Worm (Caenorhabditis elegans) whole organism, young adult: ENCODE results near the gene F18G5.6.

Experiments
- B0336.3 ChIP-seq: fragments of 200-800 bp; sonication (Bioruptor generic); IDR thresholded peaks from 2 replicates; pipeline ENCODE4 v1.3.6; 2022; ENCODE audit warnings: missing genetic modification characterization, missing compliant biosample characterization
- C06A6.2 ChIP-seq: fragments of 200-800 bp; sonication (Bioruptor generic); conservative IDR thresholded peaks from 2 replicates; pipeline ENCODE4 v1.3.6; 2022; ENCODE audit warnings: missing genetic modification characterization, missing compliant biosample characterization
- C17E4.6 ChIP-seq: fragments of 200-800 bp; sonication (Bioruptor generic); IDR thresholded peaks from 2 replicates; pipeline ENCODE4 v1.3.6; 2022; ENCODE audit warnings: missing genetic modification reagents, missing genetic modification characterization, missing compliant biosample characterization
- F33H1.4 ChIP-seq: fragments of 200-800 bp; sonication (Bioruptor generic); IDR thresholded peaks from 2 replicates; pipeline ENCODE4 v1.3.6; 2022; ENCODE audit warnings: missing genetic modification reagents, missing genetic modification characterization, missing compliant biosample characterization
- F37B4.10 ChIP-seq: fragments of 200-800 bp; sonication (Bioruptor generic); IDR thresholded peaks from 2 replicates; pipeline ENCODE4 v1.3.6; 2022; ENCODE audit warnings: missing genetic modification characterization, missing compliant biosample characterization
- F49E8.2 ChIP-seq: sonication (generic microtip); optimal IDR thresholded peaks from 3 replicates; lab custom pipeline; 2017; ENCODE audit warnings: missing genetic modification characterization, mild to moderate bottlenecking, missing compliant biosample characterization, antibody characterized with exemption, moderate library complexity; ENCODE audit not compliant: insufficient read depth
- F55B11.4 ChIP-seq: sonication (generic microtip); optimal IDR thresholded peaks from 2 replicates; lab custom pipeline; 2016; ENCODE audit warnings: missing compliant biosample characterization, missing genetic modification characterization, borderline replicate concordance; ENCODE audit not compliant: insufficient read depth
- F57C9.4 ChIP-seq: sonication (generic microtip); optimal IDR thresholded peaks from 2 replicates; lab custom pipeline; 2017; ENCODE audit warnings: mild to moderate bottlenecking, missing genetic modification characterization, missing compliant biosample characterization
- K12H6.12 ChIP-seq: fragments of 200-800 bp; sonication (Bioruptor generic); optimal IDR thresholded peaks from 2 replicates; lab custom pipeline; 2018; ENCODE audit warnings: mild to moderate bottlenecking, missing genetic modification characterization, missing compliant biosample characterization
- T07F8.4 ChIP-seq: sonication (generic microtip); optimal IDR thresholded peaks from 2 replicates; lab custom pipeline; 2016; ENCODE audit warnings: mild to moderate bottlenecking, missing genetic modification characterization, moderate library complexity, missing compliant biosample characterization
- Y95B8A.8 ChIP-seq: fragments of 200-800 bp; sonication (Bioruptor generic); IDR thresholded peaks from 2 replicates; pipeline ENCODE4 v1.3.6; 2022; ENCODE audit warnings: missing genetic modification reagents, missing genetic modification characterization, missing compliant biosample characterization
- akir-1 ChIP-seq: fragments of 200-800 bp; sonication (Bioruptor generic); optimal IDR thresholded peaks from 2 replicates; lab custom pipeline; 2018; ENCODE audit warnings: mild to moderate bottlenecking, missing genetic modification characterization, moderate library complexity, missing compliant biosample characterization
- aptf-2 ChIP-seq: fragments of 200-800 bp; sonication (Bioruptor generic); conservative IDR thresholded peaks from 2 replicates; pipeline ENCODE4 v1.3.6; 2022; ENCODE audit warnings: missing genetic modification reagents, missing genetic modification characterization, missing compliant biosample characterization
- atf-7 ChIP-seq: sonication (generic microtip); optimal IDR thresholded peaks from 2 replicates; lab custom pipeline; 2017; ENCODE audit warnings: mild to moderate bottlenecking, missing genetic modification characterization, missing compliant biosample characterization
- attf-3 ChIP-seq: fragments of 200-800 bp; sonication (Bioruptor generic); conservative IDR thresholded peaks from 2 replicates; pipeline ENCODE4 v1.3.6; 2022; ENCODE audit warnings: missing genetic modification reagents, missing genetic modification characterization, missing compliant biosample characterization
- attf-5 ChIP-seq: fragments of 200-800 bp; sonication (Bioruptor generic); optimal IDR thresholded peaks from 2 replicates; lab custom pipeline; 2018; ENCODE audit warnings: mild to moderate bottlenecking, missing genetic modification characterization, missing compliant biosample characterization
- bed-1 ChIP-seq: fragments of 200-800 bp; sonication (Bioruptor generic); IDR thresholded peaks from 2 replicates; pipeline ENCODE4 v1.3.6; 2022; ENCODE audit warnings: missing genetic modification reagents, missing genetic modification characterization, missing compliant biosample characterization
- ceh-40 ChIP-seq: fragments of 200-800 bp; sonication (Bioruptor generic); IDR thresholded peaks from 2 replicates; pipeline ENCODE4 v1.3.6; 2022; ENCODE audit warnings: missing genetic modification characterization, missing compliant biosample characterization
- ceh-79 ChIP-seq: sonication (generic microtip); optimal IDR thresholded peaks from 2 replicates; lab custom pipeline; 2017; ENCODE audit warnings: mild to moderate bottlenecking, missing genetic modification characterization, missing compliant biosample characterization
- chd-7 ChIP-seq: sonication (generic microtip); optimal IDR thresholded peaks from 2 replicates; lab custom pipeline; 2016; ENCODE audit warnings: mild to moderate bottlenecking, missing genetic modification characterization, moderate library complexity, missing compliant biosample characterization
- dpff-1 ChIP-seq: sonication (generic microtip); optimal IDR thresholded peaks from 2 replicates; lab custom pipeline; 2017; ENCODE audit warnings: mild to moderate bottlenecking, missing genetic modification characterization, missing compliant biosample characterization
- egl-44 ChIP-seq: fragments of 200-800 bp; sonication (Bioruptor generic); IDR thresholded peaks from 2 replicates; pipeline ENCODE4 v1.3.6; 2022; ENCODE audit warnings: missing genetic modification reagents, missing genetic modification characterization, missing compliant biosample characterization
- ekl-4 ChIP-seq: fragments of 200-800 bp; sonication (Bioruptor generic); IDR thresholded peaks from 2 replicates; pipeline ENCODE4 v1.3.6; 2022; ENCODE audit warnings: missing genetic modification reagents, missing genetic modification characterization, missing compliant biosample characterization
- ets-4 ChIP-seq: fragments of 200-800 bp; sonication (Bioruptor generic); optimal IDR thresholded peaks from 2 replicates; lab custom pipeline; 2018; ENCODE audit warnings: mild to moderate bottlenecking, missing genetic modification characterization, missing compliant biosample characterization
- hmg-1.2 ChIP-seq: fragments of 200-800 bp; sonication (Bioruptor generic); IDR thresholded peaks from 2 replicates; pipeline ENCODE4 v1.3.6; 2022; ENCODE audit warnings: missing genetic modification reagents, missing genetic modification characterization, missing compliant biosample characterization
- lin-35 ChIP-seq, 3 experiments: fragments of 150-350 bp in 2 of 3; sonication (generic microtip) in 1 of 3; optimal IDR thresholded peaks; 2 replicates each; lab custom pipeline; 2014 to 2018; ENCODE audit warnings: missing biosample characterization in 3 of 3, missing genetic modification characterization in 3 of 3, missing genetic modification reagents in 3 of 3
- lin-40 ChIP-seq: sonication (generic microtip); optimal IDR thresholded peaks from 2 replicates; lab custom pipeline; 2016; ENCODE audit warnings: missing genetic modification characterization, mild to moderate bottlenecking, missing compliant biosample characterization, missing genotype, missing genetic modification reagents
- lir-1 ChIP-seq: fragments of 200-800 bp; sonication (Bioruptor generic); conservative IDR thresholded peaks from 2 replicates; pipeline ENCODE4 v1.3.6; 2022; ENCODE audit warnings: missing genetic modification reagents, missing genetic modification characterization, missing compliant biosample characterization
- nfyb-1 ChIP-seq: fragments of 200-800 bp; sonication (Bioruptor generic); IDR thresholded peaks from 2 replicates; pipeline ENCODE4 v1.3.6; 2022; ENCODE audit warnings: missing genetic modification reagents, missing genetic modification characterization, missing compliant biosample characterization
- nhr-120 ChIP-seq: fragments of 200-800 bp; sonication (Bioruptor generic); IDR thresholded peaks from 2 replicates; pipeline ENCODE4 v1.3.6; 2022; ENCODE audit warnings: missing genetic modification characterization, missing compliant biosample characterization
- nhr-27 ChIP-seq: fragments of 200-800 bp; sonication (Bioruptor generic); optimal IDR thresholded peaks from 2 replicates; lab custom pipeline; 2018; ENCODE audit warnings: mild to moderate bottlenecking, missing genetic modification characterization, moderate library complexity, missing compliant biosample characterization
- nhr-90 ChIP-seq: sonication (generic microtip); optimal IDR thresholded peaks from 2 replicates; lab custom pipeline; 2016; ENCODE audit warnings: missing genotype, mild to moderate bottlenecking, missing genetic modification characterization, missing compliant biosample characterization
- pha-4 ChIP-seq: fragments of 150-350 bp; sonication (generic microtip); optimal IDR thresholded peaks from 2 replicates; lab custom pipeline; 2014; ENCODE audit warnings: missing biosample characterization, missing genetic modification reagents, missing genetic modification characterization
- rcor-1 ChIP-seq: fragments of 200-800 bp; sonication (Bioruptor generic); IDR thresholded peaks from 2 replicates; pipeline ENCODE4 v1.3.6; 2022; ENCODE audit warnings: missing genetic modification reagents, missing genetic modification characterization, missing compliant biosample characterization
- sdz-38 ChIP-seq: sonication (generic microtip); optimal IDR thresholded peaks from 2 replicates; lab custom pipeline; 2016; ENCODE audit warnings: missing genotype, missing genetic modification characterization, missing compliant biosample characterization
- snpc-1.1 ChIP-seq: sonication (generic microtip); optimal IDR thresholded peaks from 2 replicates; lab custom pipeline; 2017; ENCODE audit warnings: missing genetic modification characterization, mild to moderate bottlenecking, missing compliant biosample characterization, antibody characterized with exemption, moderate library complexity, missing genotype, missing genetic modification reagents; ENCODE audit not compliant: insufficient read depth
- snpc-3.4 ChIP-seq: sonication (generic microtip); optimal IDR thresholded peaks from 2 replicates; lab custom pipeline; 2017; ENCODE audit warnings: missing genetic modification characterization, mild to moderate bottlenecking, missing compliant biosample characterization, antibody characterized with exemption, moderate library complexity, missing genotype, missing genetic modification reagents
- somi-1 ChIP-seq: fragments of 200-800 bp; sonication (Bioruptor generic); optimal IDR thresholded peaks from 2 replicates; lab custom pipeline; 2018; ENCODE audit warnings: mild to moderate bottlenecking, missing genetic modification characterization, missing compliant biosample characterization
- zim-3 ChIP-seq: sonication (generic microtip); optimal IDR thresholded peaks from 2 replicates; lab custom pipeline; 2017; ENCODE audit warnings: mild to moderate bottlenecking, missing genetic modification characterization, moderate library complexity, missing compliant biosample characterization
- ztf-18 ChIP-seq: sonication (generic microtip); optimal IDR thresholded peaks from 2 replicates; lab custom pipeline; 2016; ENCODE audit warnings: missing genotype, mild to moderate bottlenecking, missing genetic modification characterization, missing compliant biosample characterization
- ztf-28 ChIP-seq: fragments of 200-800 bp; sonication (Bioruptor generic); IDR thresholded peaks from 2 replicates; pipeline ENCODE4 v1.3.6; 2022; ENCODE audit warnings: missing genetic modification reagents, missing genetic modification characterization, missing compliant biosample characterization
- ztf-6 ChIP-seq: fragments of 200-800 bp; sonication (Bioruptor generic); IDR thresholded peaks from 2 replicates; pipeline ENCODE4 v1.3.6; 2022; ENCODE audit warnings: missing genetic modification reagents, missing genetic modification characterization, missing compliant biosample characterization

The F18G5.6 gene

ce11 chrX:9237708-9238107 lies 26.4 kb downstream of the F18G5.6 start (continued):
- peak; percentile 46 for TF ChIP-seq attf-5 (GFP tag; lab: Kevin White, UChicago)
- no peak for TF ChIP-seq C17E4.6
- peak; percentile 71 for TF ChIP-seq ztf-18 (tag; lab: Kevin White, UChicago)
- TF ChIP-seq nhr-120 (GFP tag; lab: Robert Waterston, UW): no peak
- no peak for TF ChIP-seq ceh-79 (tag; lab: Kevin White, UChicago)
- TF ChIP-seq ets-4 (GFP tag; lab: Kevin White, UChicago): no peak
- TF ChIP-seq K12H6.12 (tag; lab: Kevin White, UChicago): no peak
- TF ChIP-seq attf-3 (GFP tag; lab: Robert Waterston, UW): no peak
- peak; percentile 10 for TF ChIP-seq snpc-1.1
- TF ChIP-seq F49E8.2 (tag; lab: Kevin White, UChicago): peak; percentile 53
- TF ChIP-seq B0336.3 (GFP tag; lab: Robert Waterston, UW): no peak
- TF ChIP-seq pha-4 (tag; lab: Kevin White, UChicago): no peak
- no peak for TF ChIP-seq F33H1.4 (GFP tag; lab: Robert Waterston, UW)
- TF ChIP-seq ceh-40 (GFP tag; lab: Robert Waterston, UW): 0 out of 2 replicates have a peak, but pooled peaks have one; percentile 44
- peak; percentile 53 for TF ChIP-seq rcor-1
- no peak for TF ChIP-seq Y95B8A.8 (GFP tag; lab: Robert Waterston, UW)
- peak; percentile 53 for TF ChIP-seq T07F8.4 (tag; lab: Kevin White, UChicago)
- peak; percentile 70; the same call in 1 of the 2 replicates for TF ChIP-seq egl-44 (GFP tag; lab: Robert Waterston, UW)
- no peak for TF ChIP-seq lin-35 (GFP tag; optimal IDR thresholded peaks at IDR 0.05; lab: Kevin White, UChicago)
- peak; percentile 37 for TF ChIP-seq zim-3 (tag; lab: Kevin White, UChicago)
- TF ChIP-seq hmg-1.2: peak; percentile 63
- no peak for TF ChIP-seq aptf-2 (GFP tag; lab: Robert Waterston, UW)
- TF ChIP-seq lir-1: no peak
- no peak for TF ChIP-seq dpff-1
- peak; percentile 57 for TF ChIP-seq snpc-3.4 (tag; lab: Kevin White, UChicago)
- TF ChIP-seq nhr-90: peak; percentile 80
- no peak for TF ChIP-seq nfyb-1
- no peak for TF ChIP-seq F57C9.4 (tag; lab: Kevin White, UChicago)
- TF ChIP-seq ekl-4 (GFP tag; lab: Robert Waterston, UW): no peak; the same call in 1 of the 2 replicates
- TF ChIP-seq ztf-28: no peak
- peak; percentile 39 for TF ChIP-seq chd-7 (tag; lab: Kevin White, UChicago)
- TF ChIP-seq F37B4.10 (GFP tag; lab: Robert Waterston, UW): no peak
- no peak for TF ChIP-seq C06A6.2

- TF ChIP-seq lin-35 (GFP tag; optimal IDR thresholded peaks at IDR 0.05; lab: Kevin White, UChicago): no peak
- TF ChIP-seq akir-1: no peak
- no peak for TF ChIP-seq atf-7
- no peak for TF ChIP-seq somi-1
- TF ChIP-seq bed-1 (GFP tag; lab: Robert Waterston, UW): no peak
- no peak for TF ChIP-seq F55B11.4 (tag; lab: Kevin White, UChicago)
- TF ChIP-seq nhr-27 (tag; lab: Kevin White, UChicago): no peak
- no peak for TF ChIP-seq aptf-2 (GFP tag; lab: Robert Waterston, UW)
- TF ChIP-seq lin-40 (tag; lab: Kevin White, UChicago): no peak
- no peak for TF ChIP-seq sdz-38 (tag; lab: Kevin White, UChicago)
- no peak for TF ChIP-seq ztf-6 (GFP tag; lab: Robert Waterston, UW)
- no peak for TF ChIP-seq ekl-4 (GFP tag; lab: Robert Waterston, UW)
Measured at ce11 chrX:9234518-9234917, 29.6 kb downstream of the F18G5.6 start, which contains the start of gene col-175. Gene col-175, minus strand, starts transcription at chrX:9234618.
